Worm (Caenorhabditis elegans) whole organism, midembryonic: Measurements from ENCODE around the gene sre-33.
"Not testable (repeated sequence)": the region's sequence is repeated elsewhere in the genome, so short reads cannot be mapped to it uniquely, and the experiment has no call there.

Experiments
- T22C8.4 ChIP-seq: fragments of 200-800 bp; sonication (Bioruptor generic); IDR thresholded peaks from 2 replicates; pipeline ENCODE4 v1.3.6; 2022; ENCODE audit warnings: missing genetic modification characterization, missing compliant biosample characterization
- cog-1 ChIP-seq: sonication (generic microtip); optimal IDR thresholded peaks from 2 replicates; lab custom pipeline; 2016; ENCODE audit warnings: missing genetic modification characterization, missing compliant biosample characterization
- flt-1 ChIP-seq: fragments of 200-800 bp; sonication (Bioruptor generic); IDR thresholded peaks from 2 replicates; pipeline ENCODE4 v1.3.6; 2022; ENCODE audit warnings: missing genetic modification characterization, missing compliant biosample characterization
- klf-2 ChIP-seq: fragments of 200-800 bp; sonication (Bioruptor generic); conservative IDR thresholded peaks from 2 replicates; pipeline ENCODE4 v1.3.6; 2022; ENCODE audit warnings: missing genetic modification reagents, missing genetic modification characterization, missing compliant biosample characterization
- med-1 ChIP-seq: sonication (generic microtip); optimal IDR thresholded peaks from 2 replicates; lab custom pipeline; 2017; ENCODE audit warnings: missing genetic modification characterization, mild to moderate bottlenecking, missing compliant biosample characterization, antibody characterized with exemption, missing genetic modification reagents; ENCODE audit not compliant: insufficient read depth
- ref-1 ChIP-seq: fragments of 200-800 bp; sonication (Bioruptor generic); conservative IDR thresholded peaks from 2 replicates; pipeline ENCODE4 v1.3.6; 2022; ENCODE audit warnings: missing genetic modification reagents, missing genetic modification characterization, missing compliant biosample characterization
- tab-1 ChIP-seq: fragments of 200-800 bp; sonication (Bioruptor generic); IDR thresholded peaks from 2 replicates; pipeline ENCODE4 v1.3.6; 2022; ENCODE audit warnings: missing genetic modification characterization, missing compliant biosample characterization
- ztf-23 ChIP-seq: fragments of 200-800 bp; sonication (Bioruptor generic); IDR thresholded peaks from 2 replicates; pipeline ENCODE4 v1.3.6; 2022; ENCODE audit warnings: missing genetic modification reagents, missing genetic modification characterization, missing compliant biosample characterization
- ztf-29 ChIP-seq: fragments of 200-800 bp; sonication (Bioruptor generic); IDR thresholded peaks from 2 replicates; pipeline ENCODE4 v1.3.6; 2022; ENCODE audit warnings: missing genetic modification reagents, missing genetic modification characterization, missing compliant biosample characterization

Gene sre-33

DNA sequence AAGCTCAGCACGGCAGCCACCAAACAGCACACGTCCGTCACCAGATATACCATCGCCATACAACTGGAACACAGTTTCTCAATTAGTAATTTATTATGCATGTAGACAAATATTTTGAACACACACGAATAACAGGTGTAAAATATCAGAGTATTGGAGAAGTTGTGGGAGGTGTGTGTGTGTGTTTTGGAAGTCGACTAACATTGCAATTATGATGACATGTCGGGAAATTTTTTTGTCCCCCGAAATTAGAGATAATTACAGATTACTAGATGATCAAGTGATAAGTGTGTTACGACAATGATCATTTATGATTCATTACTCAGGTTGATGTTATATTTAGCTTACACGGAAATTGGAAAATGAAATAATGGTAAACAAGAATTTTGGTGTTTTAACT, 23.4 kb upstream of the sre-33 start, which contains the start of gene Y57A10C.8:
Y57A10C.8 (minus strand) TSS at position 101 of the 400 bp plus-strand sequence.
- TF ChIP-seq T22C8.4 (no peak), cog-1 (tag; lab: Kevin White, UChicago) (no peak), tab-1 (GFP tag; lab: Robert Waterston, UW) (no peak), flt-1 (GFP tag; lab: Robert Waterston, UW) (no peak), ztf-23 (GFP tag; lab: Robert Waterston, UW) (no peak), klf-2 (GFP tag; lab: Robert Waterston, UW) (no peak), ztf-29 (GFP tag; lab: Robert Waterston, UW) (no peak), med-1 (no peak)

DNA sequence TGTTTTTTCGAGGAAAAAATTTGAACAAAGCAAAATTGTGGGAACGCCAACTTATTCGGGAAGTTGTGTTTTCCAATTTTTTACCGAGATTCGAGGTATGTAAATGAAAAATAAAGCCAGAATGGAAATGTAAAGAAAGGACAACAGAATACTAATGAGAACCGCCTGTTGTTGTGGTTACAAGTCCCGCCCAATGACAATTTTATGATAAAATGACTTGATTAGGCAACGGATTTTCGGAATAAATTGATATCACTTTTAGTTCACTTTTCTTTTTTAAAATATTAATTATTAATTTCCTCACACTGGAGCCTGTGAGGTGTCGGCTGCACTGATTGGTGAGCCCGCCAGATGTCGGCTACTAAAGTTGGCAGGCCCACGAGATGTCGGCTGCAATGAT, 20.7 kb upstream of the sre-33 start, which contains the start of gene dct-12:
dct-12 (minus strand) TSS at position 101 of the 400 bp plus-strand sequence.
- TF ChIP-seq cog-1 (tag; lab: Kevin White, UChicago), result no peak
- TF ChIP-seq T22C8.4, result no peak
- no peak for TF ChIP-seq ref-1
- no peak for TF ChIP-seq med-1
- no peak for TF ChIP-seq flt-1 (GFP tag; lab: Robert Waterston, UW)
- TF ChIP-seq klf-2 (GFP tag; lab: Robert Waterston, UW), result no peak
- TF ChIP-seq ztf-29 (GFP tag; lab: Robert Waterston, UW), result no peak
- TF ChIP-seq ztf-23 (GFP tag; lab: Robert Waterston, UW), result no peak
- TF ChIP-seq tab-1 (GFP tag; lab: Robert Waterston, UW), result no peak

DNA sequence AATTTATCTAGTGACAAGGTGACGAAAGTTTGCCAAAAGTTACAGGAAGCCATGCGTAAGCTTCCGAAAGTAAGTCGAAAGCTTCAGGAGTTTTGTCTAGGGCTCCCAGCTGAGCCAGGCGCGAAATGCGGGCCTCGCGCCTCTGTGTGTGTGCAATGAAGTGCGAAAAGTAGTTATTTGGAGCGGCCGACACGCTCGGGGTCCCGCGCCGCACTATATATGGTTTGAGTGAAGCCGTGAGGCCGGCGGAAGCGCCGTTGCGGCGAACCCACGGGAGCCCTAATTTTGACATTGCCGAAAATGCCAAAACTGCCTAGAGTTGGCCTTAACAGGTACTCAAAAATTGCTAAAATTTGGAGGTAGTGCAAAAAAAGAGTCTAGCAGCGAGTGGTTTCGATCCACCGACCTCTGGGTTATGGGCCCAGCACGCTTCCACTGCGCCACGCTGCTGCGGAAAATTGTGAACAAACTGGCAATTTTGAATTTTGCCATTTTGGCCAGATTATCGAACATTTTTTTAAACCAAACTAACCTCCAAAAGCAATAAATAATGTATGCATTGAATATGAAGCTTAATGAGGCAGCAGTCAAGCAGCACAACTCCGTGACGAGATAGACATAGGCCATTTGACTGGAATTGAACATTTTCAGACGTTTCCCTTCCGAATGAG, 17.8 kb upstream of the sre-33 start:
- TF ChIP-seq flt-1 (GFP tag; lab: Robert Waterston, UW) (no peak), cog-1 (tag; lab: Kevin White, UChicago) (no peak), ztf-23 (GFP tag; lab: Robert Waterston, UW) (no peak), T22C8.4 (no peak), ref-1 (no peak), med-1 (no peak), tab-1 (GFP tag; lab: Robert Waterston, UW) (no peak), klf-2 (GFP tag; lab: Robert Waterston, UW) (no peak), ztf-29 (GFP tag; lab: Robert Waterston, UW) (no peak)

DNA sequence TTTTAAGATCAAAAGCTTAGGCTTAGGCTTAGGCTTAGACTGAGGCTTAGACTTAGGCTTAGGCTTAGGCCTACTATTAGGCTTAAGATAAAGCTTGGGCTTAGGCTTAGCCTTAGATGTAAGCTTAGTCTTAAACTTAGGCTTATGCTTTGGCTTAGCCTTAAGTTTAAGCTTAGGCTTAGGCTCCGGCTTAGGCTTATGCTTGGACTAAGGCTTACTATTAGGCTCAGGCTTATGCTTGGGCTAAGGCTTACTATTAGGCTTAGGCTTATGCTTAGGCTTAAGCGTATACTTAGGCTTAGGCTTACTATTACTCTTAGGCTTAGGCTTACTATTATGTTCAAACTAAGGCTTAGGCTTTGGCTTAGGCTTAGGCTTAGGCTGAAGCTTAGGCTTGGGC, 16.4 kb upstream of the sre-33 start:
- no peak for TF ChIP-seq cog-1 (tag; lab: Kevin White, UChicago)
- no peak for TF ChIP-seq ref-1
- no peak for TF ChIP-seq med-1
- no peak for TF ChIP-seq ztf-29 (GFP tag; lab: Robert Waterston, UW)
- no peak for TF ChIP-seq ztf-23 (GFP tag; lab: Robert Waterston, UW)

DNA sequence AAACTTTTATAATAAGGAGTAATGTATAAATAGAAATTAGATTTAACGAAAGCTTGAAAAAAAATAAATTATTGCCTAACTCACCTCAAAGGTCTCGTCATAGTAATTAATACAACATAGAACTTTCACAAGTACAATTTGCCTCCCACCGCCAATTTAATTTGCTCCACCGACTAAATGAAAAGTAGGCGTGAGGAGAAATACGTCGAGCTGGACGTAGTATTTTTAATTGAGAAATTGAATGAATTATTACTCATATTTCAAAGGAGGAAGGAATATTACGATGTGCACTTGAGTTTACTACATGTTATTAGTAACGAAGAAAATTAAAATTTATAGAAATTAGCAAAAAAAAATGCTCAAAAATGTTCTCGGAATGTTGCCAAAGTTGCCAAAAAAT, 14.7 kb upstream of the sre-33 start, which contains the start of gene Y57A10C.9:
Y57A10C.9 (minus strand) TSS at position 101 of the 400 bp plus-strand sequence.
- TF ChIP-seq klf-2 (GFP tag; lab: Robert Waterston, UW) (no peak), cog-1 (tag; lab: Kevin White, UChicago) (no peak), med-1 (no peak), ztf-23 (GFP tag; lab: Robert Waterston, UW) (no peak), flt-1 (GFP tag; lab: Robert Waterston, UW) (no peak), T22C8.4 (no peak)

DNA sequence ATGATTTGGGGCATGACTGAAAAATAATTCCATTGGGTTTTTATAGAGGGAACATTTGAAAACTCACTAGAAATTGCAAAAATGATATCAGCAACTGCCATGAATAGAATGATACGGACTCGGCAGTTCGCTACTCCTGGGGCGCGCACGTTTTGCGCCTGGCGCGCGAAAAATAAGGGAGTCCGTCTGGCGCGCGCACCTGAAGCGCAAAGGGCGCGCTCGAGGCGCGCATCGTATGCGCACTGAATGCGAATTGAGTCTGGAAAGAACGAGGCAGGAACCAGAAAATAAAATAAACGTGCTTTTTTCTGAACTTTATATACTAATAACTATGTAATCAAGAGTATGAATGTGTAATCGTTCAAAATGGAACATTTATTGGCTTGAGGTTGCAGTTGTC, 11.9 kb upstream of the sre-33 start, which contains the start of gene Y57A10C.10:
Y57A10C.10 (minus strand) TSS at position 101 of the 400 bp plus-strand sequence.
- not testable (repeated sequence) for TF ChIP-seq ref-1; tab-1 (GFP tag; lab: Robert Waterston, UW); ztf-23 (GFP tag; lab: Robert Waterston, UW)

DNA sequence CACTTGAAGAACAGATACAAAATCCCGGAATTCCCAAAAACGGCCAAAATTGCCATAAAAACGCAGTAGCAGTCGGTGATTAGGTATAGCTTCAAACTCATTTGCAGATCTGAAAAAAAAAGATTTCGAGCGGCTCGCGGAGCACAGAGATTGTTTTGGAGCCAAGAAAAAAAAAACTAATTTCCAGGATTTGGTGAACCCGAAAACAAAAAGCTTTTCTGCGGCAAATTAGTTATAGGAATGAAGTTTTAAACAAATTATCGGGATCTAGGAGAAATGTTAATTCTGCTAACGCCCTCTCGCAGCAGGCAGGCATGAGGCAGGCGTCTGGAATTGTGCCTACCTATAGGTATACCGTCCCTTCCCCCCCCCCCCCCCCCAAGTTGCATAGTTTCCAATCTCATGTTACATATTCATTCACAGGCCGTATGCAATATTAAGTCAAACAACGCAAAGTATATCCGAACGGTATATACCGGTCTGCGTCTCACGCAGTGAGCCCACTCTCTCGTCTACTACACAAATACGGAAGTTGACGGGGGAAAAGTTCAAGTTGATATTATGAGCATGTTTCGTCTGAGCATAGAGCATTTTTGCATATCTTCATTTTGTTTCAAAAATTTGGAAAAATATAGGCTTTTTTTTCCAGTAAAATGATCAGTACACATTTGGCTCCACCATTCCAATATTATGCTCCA, 8.3 kb upstream of the sre-33 start, which contains the start of the genes W05H5.1 and pitr-6:
W05H5.1 (minus strand) TSS at position 101 of the 698 bp plus-strand sequence.
pitr-6 (plus strand) TSS at position 648 of the 698 bp plus-strand sequence.
- TF ChIP-seq ref-1 (no peak), ztf-23 (GFP tag; lab: Robert Waterston, UW) (no peak), med-1 (no peak), klf-2 (GFP tag; lab: Robert Waterston, UW) (no peak), cog-1 (tag; lab: Kevin White, UChicago) (no peak), flt-1 (GFP tag; lab: Robert Waterston, UW) (no peak), tab-1 (GFP tag; lab: Robert Waterston, UW) (no peak), T22C8.4 (no peak), ztf-29 (GFP tag; lab: Robert Waterston, UW) (no peak)

DNA sequence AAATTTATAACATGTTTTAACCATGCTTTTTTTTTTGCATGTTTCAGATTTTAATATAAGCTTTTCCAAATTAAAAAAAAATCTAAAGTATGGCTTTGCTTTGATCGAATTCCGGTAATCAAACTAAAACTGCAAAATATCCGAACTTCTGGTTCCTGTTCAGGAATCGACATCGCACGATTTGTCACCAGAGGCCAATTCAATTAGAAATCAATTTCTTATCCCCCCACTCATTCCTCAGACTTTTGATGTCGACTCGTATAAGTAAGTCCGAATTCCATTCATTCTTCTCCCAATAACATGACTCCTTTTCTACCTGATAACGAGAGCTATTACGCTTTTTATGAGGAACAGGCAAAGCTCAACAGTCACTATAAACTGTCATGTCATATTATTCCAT, 4.9 kb upstream of the sre-33 start, which contains the start of gene srh-27:
srh-27 (plus strand) TSS at position 301 of the 400 bp plus-strand sequence.
- TF ChIP-seq flt-1 (GFP tag; lab: Robert Waterston, UW) (no peak), klf-2 (GFP tag; lab: Robert Waterston, UW) (no peak), ztf-29 (GFP tag; lab: Robert Waterston, UW) (no peak), ztf-23 (GFP tag; lab: Robert Waterston, UW) (no peak)

DNA sequence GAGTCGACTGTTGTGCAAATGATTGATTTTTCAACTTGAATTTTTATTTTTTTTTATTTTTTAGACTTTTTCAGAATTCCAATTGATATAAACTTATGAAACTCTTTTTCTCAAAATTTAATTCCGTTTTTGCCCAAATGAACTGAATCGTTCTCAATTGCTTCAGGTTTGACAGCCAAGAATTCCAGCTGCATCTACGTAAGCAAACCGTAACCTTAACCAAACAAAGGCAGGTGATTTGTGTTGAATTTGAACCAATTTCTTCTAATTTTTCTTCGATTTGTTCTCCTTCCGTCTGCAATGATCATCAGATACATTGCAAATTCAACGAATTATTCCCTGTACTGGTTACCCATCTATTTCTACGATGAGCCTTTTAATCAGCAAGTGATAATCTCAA, 3.3 kb upstream of the sre-33 start, which contains the start of gene sre-34:
sre-34 (plus strand) TSS at position 301 of the 400 bp plus-strand sequence.
- TF ChIP-seq T22C8.4 (no peak), med-1 (no peak), ztf-23 (GFP tag; lab: Robert Waterston, UW) (no peak), tab-1 (GFP tag; lab: Robert Waterston, UW) (no peak), klf-2 (GFP tag; lab: Robert Waterston, UW) (no peak), cog-1 (tag; lab: Kevin White, UChicago) (no peak), flt-1 (GFP tag; lab: Robert Waterston, UW) (no peak), ref-1 (no peak), ztf-29 (GFP tag; lab: Robert Waterston, UW) (no peak)
